Worm (Caenorhabditis elegans) whole organism, late embryonic: ENCODE data around the gene C23G10.5.

Source experiments
- K09A11.1 ChIP-seq: sonication (generic microtip); optimal IDR thresholded peaks from 2 replicates; lab custom pipeline; 2017; ENCODE audit warnings: antibody characterized with exemption, mild to moderate bottlenecking, missing genetic modification characterization, missing compliant biosample characterization; ENCODE audit not compliant: insufficient read depth
- T23F11.4 ChIP-seq: fragments of 200-800 bp; sonication (Bioruptor generic); optimal IDR thresholded peaks from 2 replicates; lab custom pipeline; 2018; ENCODE audit warnings: mild to moderate bottlenecking, missing genetic modification characterization, missing compliant biosample characterization
- ahr-1 ChIP-seq: sonication (generic microtip); optimal IDR thresholded peaks from 2 replicates; lab custom pipeline; 2016; ENCODE audit warnings: missing genetic modification characterization, missing compliant biosample characterization
- ama-1 ChIP-seq: fragments of 150-350 bp; optimal IDR thresholded peaks from 2 replicates; lab custom pipeline; 2014
- ceh-14 ChIP-seq: sonication (generic microtip); optimal IDR thresholded peaks from 2 replicates; lab custom pipeline; 2016; ENCODE audit warnings: missing genotype, missing genetic modification characterization, missing compliant biosample characterization
- ceh-19 ChIP-seq: fragments of 200-800 bp; sonication (Bioruptor generic); optimal IDR thresholded peaks from 2 replicates; lab custom pipeline; 2018; ENCODE audit warnings: mild to moderate bottlenecking, missing genetic modification characterization, missing compliant biosample characterization
- ceh-2 ChIP-seq: sonication (generic microtip); optimal IDR thresholded peaks from 2 replicates; lab custom pipeline; 2016; ENCODE audit warnings: missing genotype, missing genetic modification characterization, missing compliant biosample characterization
- ceh-24 ChIP-seq: sonication (generic microtip); optimal IDR thresholded peaks from 2 replicates; lab custom pipeline; 2016; ENCODE audit warnings: mild to moderate bottlenecking, missing genetic modification characterization, missing compliant biosample characterization
- ceh-30 ChIP-seq: fragments of 150-350 bp; optimal IDR thresholded peaks from 2 replicates; lab custom pipeline; 2014; ENCODE audit warnings: missing biosample characterization, missing genetic modification characterization
- ceh-48 ChIP-seq: sonication (generic microtip); optimal IDR thresholded peaks from 2 replicates; lab custom pipeline; 2016; ENCODE audit warnings: missing genetic modification characterization, inconsistent platforms, missing compliant biosample characterization
- ceh-6 ChIP-seq: fragments of 200-800 bp; sonication (Bioruptor generic); optimal IDR thresholded peaks from 2 replicates; lab custom pipeline; 2018; ENCODE audit warnings: mild to moderate bottlenecking, missing genetic modification characterization, missing compliant biosample characterization
- ceh-9 ChIP-seq: sonication (generic microtip); optimal IDR thresholded peaks from 2 replicates; lab custom pipeline; 2016; ENCODE audit warnings: mild to moderate bottlenecking, missing genetic modification characterization, inconsistent platforms, missing compliant biosample characterization
- dmd-4 ChIP-seq: sonication (generic microtip); optimal IDR thresholded peaks from 2 replicates; lab custom pipeline; 2016; ENCODE audit warnings: borderline replicate concordance, missing genetic modification characterization, missing compliant biosample characterization
- elt-4 ChIP-seq: sonication (generic microtip); optimal IDR thresholded peaks from 2 replicates; lab custom pipeline; 2016; ENCODE audit warnings: missing genetic modification characterization, missing compliant biosample characterization
- eyg-1 ChIP-seq: sonication (generic microtip); optimal IDR thresholded peaks from 2 replicates; lab custom pipeline; 2016; ENCODE audit warnings: missing genotype, missing genetic modification characterization, missing compliant biosample characterization
- fkh-10 ChIP-seq: fragments of 150-350 bp; optimal IDR thresholded peaks from 2 replicates; lab custom pipeline; 2014; ENCODE audit warnings: missing biosample characterization, missing genetic modification reagents, missing genetic modification characterization
- fkh-6 ChIP-seq: sonication (generic microtip); optimal IDR thresholded peaks from 2 replicates; lab custom pipeline; 2016; ENCODE audit warnings: missing genetic modification characterization, missing compliant biosample characterization
- gmeb-2 ChIP-seq: sonication (generic microtip); optimal IDR thresholded peaks from 2 replicates; lab custom pipeline; 2016; ENCODE audit warnings: missing genetic modification characterization, inconsistent platforms, missing compliant biosample characterization
- hlh-13 ChIP-seq: fragments of 200-800 bp; sonication (Bioruptor generic); optimal IDR thresholded peaks from 2 replicates; lab custom pipeline; 2018; ENCODE audit warnings: mild to moderate bottlenecking, missing genetic modification characterization, missing compliant biosample characterization
- hlh-15 ChIP-seq: sonication (generic microtip); optimal IDR thresholded peaks from 2 replicates; lab custom pipeline; 2016; ENCODE audit warnings: missing genetic modification characterization, missing compliant biosample characterization
- hlh-30 ChIP-seq: sonication (generic microtip); optimal IDR thresholded peaks from 2 replicates; lab custom pipeline; 2017; ENCODE audit warnings: antibody characterized with exemption, missing genetic modification characterization, missing compliant biosample characterization; ENCODE audit not compliant: insufficient read depth
- lim-6 ChIP-seq: sonication (generic microtip); optimal IDR thresholded peaks from 2 replicates; lab custom pipeline; 2016; ENCODE audit warnings: missing genetic modification characterization, missing compliant biosample characterization
- nfya-1 ChIP-seq: sonication (generic microtip); optimal IDR thresholded peaks from 2 replicates; lab custom pipeline; 2017; ENCODE audit warnings: missing genetic modification characterization, mild to moderate bottlenecking, missing compliant biosample characterization, antibody characterized with exemption, moderate library complexity
- npax-4 ChIP-seq: sonication (generic microtip); optimal IDR thresholded peaks from 2 replicates; lab custom pipeline; 2016; ENCODE audit warnings: missing genetic modification characterization, missing compliant biosample characterization
- pag-3 ChIP-seq: sonication (generic microtip); optimal IDR thresholded peaks from 2 replicates; lab custom pipeline; 2016; ENCODE audit warnings: missing compliant biosample characterization, missing genetic modification characterization, borderline replicate concordance
- pha-2 ChIP-seq: sonication (generic microtip); optimal IDR thresholded peaks from 2 replicates; lab custom pipeline; 2017; ENCODE audit warnings: mild to moderate bottlenecking, missing genetic modification characterization, missing compliant biosample characterization
- pha-4 ChIP-seq: fragments of 150-350 bp; optimal IDR thresholded peaks from 2 replicates; lab custom pipeline; 2018; ENCODE audit warnings: missing biosample characterization, missing genetic modification reagents, missing genetic modification characterization
- pros-1 ChIP-seq: fragments of 150-350 bp; optimal IDR thresholded peaks from 2 replicates; lab custom pipeline; 2014; ENCODE audit warnings: missing biosample characterization, missing genetic modification reagents, missing genetic modification characterization
- sdc-2 ChIP-seq: sonication (generic microtip); optimal IDR thresholded peaks from 2 replicates; lab custom pipeline; 2016; ENCODE audit warnings: missing genotype, missing genetic modification characterization, missing compliant biosample characterization
- sox-2 ChIP-seq: fragments of 200-800 bp; sonication (Bioruptor generic); IDR thresholded peaks from 2 replicates; pipeline ENCODE4 v1.3.6; 2022; ENCODE audit warnings: missing genetic modification reagents, missing genetic modification characterization, missing compliant biosample characterization
- tbx-2 ChIP-seq: sonication (generic microtip); optimal IDR thresholded peaks from 2 replicates; lab custom pipeline; 2016; ENCODE audit warnings: missing genetic modification characterization, missing compliant biosample characterization
- ttx-3 ChIP-seq: sonication (generic microtip); optimal IDR thresholded peaks from 2 replicates; lab custom pipeline; 2016; ENCODE audit warnings: missing genetic modification reagents, missing genetic modification characterization, missing compliant biosample characterization
- unc-3 ChIP-seq, 2 experiments: fragments of 200-800 bp in 1 of 2; sonication (Bioruptor generic) in 1 of 2; sonication (generic microtip) in 1 of 2; conservative IDR thresholded peaks in 1 of 2; optimal IDR thresholded peaks in 1 of 2; 2 replicates each; pipeline versions ENCODE4 v1.3.6 to Lab custom; 2016 to 2022; ENCODE audit warnings: missing compliant biosample characterization in 2 of 2, missing genetic modification characterization in 2 of 2, missing genetic modification reagents in 1 of 2
- unc-86 ChIP-seq: sonication (generic microtip); optimal IDR thresholded peaks from 2 replicates; lab custom pipeline; 2016; ENCODE audit warnings: missing genetic modification characterization, missing compliant biosample characterization
- ztf-16 ChIP-seq: sonication (generic microtip); optimal IDR thresholded peaks from 2 replicates; lab custom pipeline; 2017; ENCODE audit warnings: missing genetic modification characterization, missing compliant biosample characterization

The C23G10.5 gene

DNA sequence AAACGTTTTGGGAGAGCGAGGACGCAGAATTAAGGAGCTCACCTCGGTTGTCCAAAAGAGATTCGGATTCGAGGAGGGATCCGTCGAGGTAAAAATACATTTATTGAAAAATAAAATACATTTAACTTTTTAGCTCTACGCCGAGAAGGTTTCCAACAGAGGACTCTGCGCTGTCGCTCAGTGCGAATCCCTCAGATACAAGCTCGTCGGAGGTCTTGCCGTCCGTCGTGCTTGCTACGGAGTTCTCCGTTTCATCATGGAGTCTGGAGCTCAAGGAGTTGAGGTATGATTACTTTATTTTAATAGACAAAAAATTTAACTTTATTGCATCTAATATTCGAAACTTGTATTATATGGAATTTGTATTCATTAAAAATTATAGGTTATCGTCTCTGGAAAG lies 16.1 kb downstream of the C23G10.5 start:
- TF ChIP-seq unc-3 (GFP tag; conservative IDR thresholded peaks at IDR 0.05; lab: Robert Waterston, UW) = no peak
- TF ChIP-seq unc-3 (tag; optimal IDR thresholded peaks at IDR 0.05; lab: Kevin White, UChicago) = no peak
- no peak for TF ChIP-seq ztf-16
- no peak for TF ChIP-seq pros-1 (tag; lab: Kevin White, UChicago)
- no peak for TF ChIP-seq ama-1 (lab: Kevin White, UChicago)
- no peak for TF ChIP-seq dmd-4 (tag; lab: Kevin White, UChicago)
- TF ChIP-seq tbx-2 (tag; lab: Kevin White, UChicago) = no peak

DNA sequence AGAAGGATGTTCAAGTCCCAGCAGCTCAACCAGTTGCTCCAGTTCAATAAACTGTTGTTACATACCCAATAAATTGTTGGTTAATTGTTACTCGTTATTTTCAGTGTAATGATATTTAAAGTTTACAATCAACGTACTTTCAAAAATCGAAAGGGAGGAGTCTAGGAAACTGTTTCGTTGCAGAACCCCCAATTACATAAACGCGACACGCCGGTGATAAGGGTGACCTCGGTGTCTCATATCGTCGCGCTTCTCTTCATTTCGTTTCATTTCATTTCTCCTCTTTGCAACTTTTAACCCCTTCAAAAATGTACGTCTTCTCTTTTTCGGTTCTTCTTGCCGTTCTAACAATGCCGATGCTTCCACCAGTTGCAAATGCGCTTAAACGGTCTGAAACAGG lies 17.0 kb downstream of the C23G10.5 start, which contains the start of gene C23G10.2:
Gene C23G10.2 (plus strand): TSS at position 184 of the 400 bp plus-strand sequence.
- no peak for TF ChIP-seq nfya-1 (tag; lab: Kevin White, UChicago)
- no peak for TF ChIP-seq pha-2 (tag; lab: Kevin White, UChicago)
- TF ChIP-seq npax-4 (tag; lab: Kevin White, UChicago) = no peak
- TF ChIP-seq elt-4 = no peak
- TF ChIP-seq fkh-10 = no peak
- TF ChIP-seq ama-1 (lab: Kevin White, UChicago) = no peak
- no peak for TF ChIP-seq fkh-6
- TF ChIP-seq unc-86 (tag; lab: Kevin White, UChicago) = no peak
- no peak for TF ChIP-seq ceh-9
- no peak for TF ChIP-seq ahr-1 (tag; lab: Kevin White, UChicago)
- no peak for TF ChIP-seq K09A11.1
- TF ChIP-seq eyg-1 (tag; lab: Kevin White, UChicago) = no peak
- TF ChIP-seq sox-2 (GFP tag; lab: Robert Waterston, UW) = no peak
- TF ChIP-seq, all 69 proteins: peak for 0

DNA sequence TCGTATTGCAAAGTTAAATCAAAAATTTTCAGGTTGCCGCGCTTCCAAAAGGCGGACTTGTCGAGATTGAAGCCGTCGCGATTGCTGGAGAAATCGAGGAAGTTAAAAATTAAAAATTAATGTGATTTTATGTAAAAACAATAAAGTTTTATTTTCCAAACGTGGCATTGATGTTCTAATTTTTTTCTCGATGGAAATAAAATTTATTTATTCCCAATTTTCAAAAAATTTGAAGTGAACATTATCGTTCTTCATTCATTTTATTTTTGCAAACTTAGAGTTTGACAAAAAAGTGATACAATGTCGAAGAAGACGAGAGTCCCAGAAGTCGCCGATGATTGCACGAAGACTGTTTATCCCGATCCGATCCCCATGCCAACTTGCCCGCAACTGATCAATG lies 18.1 kb downstream of the C23G10.5 start, which contains the start of gene C23G10.1:
Gene C23G10.1 (plus strand): TSS at position 301 of the 400 bp plus-strand sequence.
- TF ChIP-seq unc-86 (tag; lab: Kevin White, UChicago) = no peak

- no peak for TF ChIP-seq hlh-13 (GFP tag; lab: Kevin White, UChicago)
- no peak for TF ChIP-seq ceh-24
- no peak for TF ChIP-seq pag-3
- no peak for TF ChIP-seq pha-4 (tag; lab: Kevin White, UChicago)
- no peak for TF ChIP-seq ceh-30 (tag; lab: Kevin White, UChicago)
- TF ChIP-seq eyg-1 (tag; lab: Kevin White, UChicago) = no peak
- TF ChIP-seq gmeb-2 = no peak
- no peak for TF ChIP-seq ttx-3 (tag; lab: Kevin White, UChicago)
- TF ChIP-seq K09A11.1 = no peak
Observed at ce11 chrIII:6210215-6210822, 19.4 kb downstream of the C23G10.5 start.

ce11 chrIII:6213915-6214314 lies 23.0 kb downstream of the C23G10.5 start, which contains the start of gene C23G10.10:
Gene C23G10.10, minus strand, starts transcription at chrIII:6214015.
- no peak for TF ChIP-seq hlh-30 (tag; lab: Kevin White, UChicago)
- no peak for TF ChIP-seq unc-3 (GFP tag; conservative IDR thresholded peaks at IDR 0.05; lab: Robert Waterston, UW)
- TF ChIP-seq unc-3 (tag; optimal IDR thresholded peaks at IDR 0.05; lab: Kevin White, UChicago) = no peak
- TF ChIP-seq ceh-19 = no peak
- TF ChIP-seq ceh-2 (tag; lab: Kevin White, UChicago) = no peak
- TF ChIP-seq ztf-16 = no peak
- no peak for TF ChIP-seq pag-3
- no peak for TF ChIP-seq ceh-48 (tag; lab: Kevin White, UChicago)
- no peak for TF ChIP-seq hlh-15
- no peak for TF ChIP-seq lim-6 (tag; lab: Kevin White, UChicago)
- no peak for TF ChIP-seq T23F11.4
- no peak for TF ChIP-seq K09A11.1
- TF ChIP-seq sdc-2 (tag; lab: Kevin White, UChicago) = no peak
- TF ChIP-seq ceh-14 = no peak
- TF ChIP-seq ceh-6 = no peak
- TF ChIP-seq npax-4 (tag; lab: Kevin White, UChicago) = no peak
- no peak for TF ChIP-seq elt-4
